Fruit fly (Drosophila melanogaster) whole organism, embryonic: Measurements from ENCODE around the gene Mst98Cb.

Experiments used
- CG10959 ChIP-seq: fragments of 200-800 bp; sonication (Bioruptor generic); IDR thresholded peaks from 2 replicates; pipeline ENCODE4 v1.3.6; 2022; ENCODE audit warnings: missing biosample characterization, missing genetic modification characterization
- CG10979 ChIP-seq: fragments of 200-800 bp; sonication (Bioruptor generic); optimal IDR thresholded peaks from 2 replicates; lab custom pipeline; 2018; ENCODE audit warnings: missing biosample characterization, mild to moderate bottlenecking, missing genetic modification characterization, moderate library complexity
- CG11456 ChIP-seq: fragments of 200-800 bp; sonication (Bioruptor generic); IDR thresholded peaks from 3 replicates; pipeline ENCODE4 v1.3.6; 2022; ENCODE audit warnings: missing biosample characterization, missing genetic modification characterization
- CG1233 ChIP-seq: fragments of 200-800 bp; sonication (Bioruptor generic); optimal IDR thresholded peaks from 4 replicates; lab custom pipeline; 2018; ENCODE audit warnings: missing biosample characterization, mild to moderate bottlenecking, missing genetic modification characterization
- CG13424 ChIP-seq: fragments of 200-800 bp; sonication (Bioruptor generic); optimal IDR thresholded peaks from 2 replicates; lab custom pipeline; 2019; ENCODE audit warnings: missing biosample characterization, mild to moderate bottlenecking, missing genetic modification characterization, moderate library complexity
- CG15601 ChIP-seq: fragments of 200-800 bp; sonication (Bioruptor generic); optimal IDR thresholded peaks from 3 replicates; lab custom pipeline; 2019; ENCODE audit warnings: missing biosample characterization, mild to moderate bottlenecking, missing genetic modification characterization, moderate library complexity
- CG16813 ChIP-seq: fragments of 200-800 bp; sonication (Bioruptor generic); IDR thresholded peaks from 3 replicates; pipeline ENCODE4 v1.3.6; 2022; ENCODE audit warnings: missing biosample characterization, missing genetic modification characterization; ENCODE audit not compliant: partially characterized antibody
- CG17361 ChIP-seq: fragments of 200-800 bp; sonication (Bioruptor generic); IDR thresholded peaks from 3 replicates; pipeline ENCODE4 v1.3.6; 2022; ENCODE audit warnings: missing biosample characterization, missing genetic modification characterization
- CG17385 ChIP-seq: fragments of 200-800 bp; sonication (Bioruptor generic); optimal IDR thresholded peaks from 3 replicates; lab custom pipeline; 2018; ENCODE audit warnings: missing biosample characterization, mild to moderate bottlenecking, missing genetic modification characterization
- CG17829 ChIP-seq: fragments of 200-800 bp; optimal IDR thresholded peaks from 2 replicates; lab custom pipeline; 2019; ENCODE audit warnings: missing biosample characterization, mild to moderate bottlenecking, missing genetic modification characterization, moderate library complexity
- CG18262 ChIP-seq: fragments of 200-800 bp; optimal IDR thresholded peaks from 3 replicates; lab custom pipeline; 2019; ENCODE audit warnings: missing biosample characterization, mild to moderate bottlenecking, missing genetic modification characterization, moderate library complexity
- CG18599 ChIP-seq: fragments of 200-800 bp; sonication (Bioruptor generic); optimal IDR thresholded peaks from 3 replicates; lab custom pipeline; 2017; ENCODE audit warnings: missing biosample characterization, missing genetic modification characterization, mild to moderate bottlenecking, moderate library complexity, missing genetic modification reagents
- CG2120 ChIP-seq: fragments of 200-800 bp; sonication (Bioruptor generic); optimal IDR thresholded peaks from 3 replicates; lab custom pipeline; 2016; ENCODE audit warnings: missing biosample characterization, missing genetic modification characterization
- CG30431 ChIP-seq: fragments of 200-800 bp; sonication (Bioruptor generic); optimal IDR thresholded peaks from 2 replicates; lab custom pipeline; 2017; ENCODE audit warnings: missing biosample characterization, missing genetic modification characterization
- CG31365 ChIP-seq: fragments of 200-800 bp; sonication (Bioruptor generic); optimal IDR thresholded peaks from 2 replicates; lab custom pipeline; 2018; ENCODE audit warnings: missing biosample characterization, mild to moderate bottlenecking, missing genetic modification characterization
- CG32532 ChIP-seq: fragments of 200-800 bp; sonication (Bioruptor generic); IDR thresholded peaks from 2 replicates; pipeline ENCODE4 v1.3.6; 2022; ENCODE audit warnings: missing biosample characterization, missing genetic modification characterization
- CG32772 ChIP-seq: fragments of 200-800 bp; sonication (Bioruptor generic); IDR thresholded peaks from 2 replicates; pipeline ENCODE4 v1.3.6; 2022; ENCODE audit warnings: missing biosample characterization, missing genetic modification characterization
- CG3407 ChIP-seq: fragments of 200-800 bp; sonication (Bioruptor generic); optimal IDR thresholded peaks from 2 replicates; lab custom pipeline; 2018; ENCODE audit warnings: missing biosample characterization, mild to moderate bottlenecking, missing genetic modification characterization
- CG34376 ChIP-seq: fragments of 200-800 bp; sonication (Bioruptor generic); optimal IDR thresholded peaks from 2 replicates; lab custom pipeline; 2018; ENCODE audit warnings: missing biosample characterization, mild to moderate bottlenecking, missing genetic modification characterization
- CG4854 ChIP-seq: fragments of 200-800 bp; sonication (Bioruptor generic); optimal IDR thresholded peaks from 2 replicates; lab custom pipeline; 2016; ENCODE audit warnings: missing biosample characterization, missing genetic modification characterization, inconsistent platforms
- CG5245 ChIP-seq: fragments of 200-800 bp; sonication (Bioruptor generic); optimal IDR thresholded peaks from 3 replicates; lab custom pipeline; 2016; ENCODE audit warnings: missing biosample characterization, missing genetic modification characterization
- CG6791 ChIP-seq: fragments of 200-800 bp; sonication (Bioruptor generic); IDR thresholded peaks from 3 replicates; pipeline ENCODE4 v1.3.6; 2022; ENCODE audit warnings: missing biosample characterization, missing genetic modification characterization; ENCODE audit not compliant: partially characterized antibody
- CG7963 ChIP-seq: fragments of 200-800 bp; sonication (Bioruptor generic); IDR thresholded peaks from 3 replicates; pipeline ENCODE4 v1.3.6; 2022; ENCODE audit warnings: missing biosample characterization, missing genetic modification characterization; ENCODE audit not compliant: partially characterized antibody
- CG8359 ChIP-seq: fragments of 200-800 bp; sonication (Bioruptor generic); optimal IDR thresholded peaks from 2 replicates; lab custom pipeline; 2017; ENCODE audit warnings: missing biosample characterization, mild to moderate bottlenecking, missing genetic modification characterization, borderline replicate concordance
- CG9876 ChIP-seq: fragments of 200-800 bp; sonication (Bioruptor generic); optimal IDR thresholded peaks from 2 replicates; lab custom pipeline; 2016; ENCODE audit warnings: missing biosample characterization, missing genetic modification characterization
- Camta ChIP-seq: fragments of 200-800 bp; sonication (Bioruptor generic); optimal IDR thresholded peaks from 2 replicates; lab custom pipeline; 2016; ENCODE audit warnings: missing biosample characterization, missing genetic modification characterization
- Dip3 ChIP-seq: fragments of 200-800 bp; sonication (Bioruptor generic); optimal IDR thresholded peaks from 3 replicates; lab custom pipeline; 2016; ENCODE audit warnings: missing biosample characterization, missing genetic modification characterization
- GATAe ChIP-seq: fragments of 200-800 bp; sonication (Bioruptor generic); conservative IDR thresholded peaks from 2 replicates; pipeline ENCODE4 v1.3.6; 2022; ENCODE audit warnings: missing biosample characterization, missing genetic modification characterization
- H15 ChIP-seq: fragments of 200-800 bp; sonication (Bioruptor generic); IDR thresholded peaks from 3 replicates; pipeline ENCODE4 v1.3.6; 2022; ENCODE audit warnings: missing biosample characterization, missing genetic modification characterization
- Max ChIP-seq: fragments of 200-800 bp; sonication (Bioruptor generic); optimal IDR thresholded peaks from 2 replicates; lab custom pipeline; 2016; ENCODE audit warnings: missing biosample characterization, mild to moderate bottlenecking, missing genetic modification characterization
- Meics ChIP-seq: fragments of 200-800 bp; sonication (Bioruptor generic); optimal IDR thresholded peaks from 2 replicates; lab custom pipeline; 2017; ENCODE audit warnings: missing biosample characterization, mild to moderate bottlenecking, missing genetic modification characterization
- Side ChIP-seq: fragments of 200-800 bp; sonication (Bioruptor generic); optimal IDR thresholded peaks from 2 replicates; lab custom pipeline; 2016; ENCODE audit warnings: missing biosample characterization, missing genetic modification characterization
- Spps ChIP-seq: fragments of 200-800 bp; sonication (Bioruptor generic); optimal IDR thresholded peaks from 2 replicates; lab custom pipeline; 2018; ENCODE audit warnings: missing biosample characterization, mild to moderate bottlenecking, missing genetic modification characterization
- Ssrp ChIP-seq: fragments of 200-800 bp; sonication (Bioruptor generic); optimal IDR thresholded peaks from 2 replicates; lab custom pipeline; 2018; ENCODE audit warnings: missing biosample characterization, mild to moderate bottlenecking, missing genetic modification characterization, moderate library complexity
- Taf1 ChIP-seq: fragments of 200-800 bp; sonication (Bioruptor generic); IDR thresholded peaks from 2 replicates; pipeline ENCODE4 v1.3.6; 2022; ENCODE audit warnings: missing biosample characterization, missing genetic modification characterization
- amos ChIP-seq: fragments of 200-800 bp; sonication (Bioruptor generic); IDR thresholded peaks from 2 replicates; pipeline ENCODE4 v1.3.6; 2022; ENCODE audit warnings: missing biosample characterization, missing genetic modification characterization; ENCODE audit not compliant: partially characterized antibody
- bab2 ChIP-seq: fragments of 200-800 bp; sonication (Bioruptor generic); optimal IDR thresholded peaks from 2 replicates; lab custom pipeline; 2016; ENCODE audit warnings: missing biosample characterization, missing genetic modification characterization
- cas ChIP-seq: fragments of 200-800 bp; sonication (Bioruptor generic); IDR thresholded peaks from 2 replicates; pipeline ENCODE4 v1.3.6; 2022; ENCODE audit warnings: missing biosample characterization, missing genetic modification characterization
- chif ChIP-seq, 2 experiments: fragments of 200-800 bp; sonication (Bioruptor generic); optimal IDR thresholded peaks; 3 replicates each; lab custom pipeline; 2016; ENCODE audit warnings: missing biosample characterization in 2 of 2, missing genetic modification characterization in 2 of 2
- dmrt99B ChIP-seq: fragments of 200-800 bp; sonication (Bioruptor generic); optimal IDR thresholded peaks from 2 replicates; lab custom pipeline; 2018; ENCODE audit warnings: missing biosample characterization, mild to moderate bottlenecking, missing genetic modification characterization, moderate library complexity
- ham ChIP-seq: fragments of 200-800 bp; sonication (Bioruptor generic); IDR thresholded peaks from 2 replicates; pipeline ENCODE4 v1.3.6; 2022; ENCODE audit warnings: missing biosample characterization, missing genetic modification characterization
- lov ChIP-seq, 2 experiments: fragments of 200-800 bp in 1 of 2; fragments of >200 bp in 1 of 2; sonication (Bioruptor generic) in 1 of 2; IDR thresholded peaks in 1 of 2; optimal IDR thresholded peaks in 1 of 2; 2 replicates in 1 of 2; 3 replicates in 1 of 2; pipeline versions ENCODE4 v1.3.6 to Lab custom; 2017 to 2022; ENCODE audit warnings: missing biosample characterization in 1 of 2, missing genetic modification characterization in 1 of 2
- luna ChIP-seq: fragments of 200-800 bp; sonication (Bioruptor generic); optimal IDR thresholded peaks from 2 replicates; lab custom pipeline; 2016; ENCODE audit warnings: missing biosample characterization, missing genetic modification characterization
- nmo ChIP-seq: fragments of 200-800 bp; sonication (Bioruptor generic); optimal IDR thresholded peaks from 2 replicates; lab custom pipeline; 2018; ENCODE audit warnings: missing biosample characterization, mild to moderate bottlenecking, missing genetic modification characterization, moderate library complexity
- nom ChIP-seq: fragments of 200-800 bp; sonication (Bioruptor generic); optimal IDR thresholded peaks from 2 replicates; lab custom pipeline; 2017; ENCODE audit warnings: missing biosample characterization, missing genetic modification characterization, mild to moderate bottlenecking, moderate library complexity, missing genetic modification reagents
- run ChIP-seq: fragments of 200-800 bp; sonication (Bioruptor generic); optimal IDR thresholded peaks from 3 replicates; lab custom pipeline; 2018; ENCODE audit warnings: missing biosample characterization, mild to moderate bottlenecking, missing genetic modification characterization
- sim ChIP-seq: fragments of 200-800 bp; sonication (Bioruptor generic); IDR thresholded peaks from 2 replicates; pipeline ENCODE4 v1.3.6; 2022; ENCODE audit warnings: missing biosample characterization, missing genetic modification characterization
- sna ChIP-seq: fragments of 200-800 bp; sonication (Bioruptor generic); IDR thresholded peaks from 2 replicates; pipeline ENCODE4 v1.3.6; 2022; ENCODE audit warnings: missing biosample characterization, missing genetic modification characterization; ENCODE audit not compliant: partially characterized antibody

Gene Mst98Cb

dm6 chr3R:28326150-28326965 is 33.8 kb downstream of the Mst98Cb start (continued):
- TF ChIP-seq CG10959 (GFP tag; lab: Robert Waterston, UW) (no peak), GATAe (no peak), chif (GFP tag; optimal IDR thresholded peaks at IDR 0.05; lab: Kevin White, UChicago) (peak; percentile 99 to 100), CG9876 (GFP tag; lab: Kevin White, UChicago) (peak; percentile 99), Dip3 (GFP tag; lab: Kevin White, UChicago) (peak; percentile 99), CG3407 (GFP tag; lab: Kevin White, UChicago) (peak; percentile 98), amos (GFP tag; lab: Robert Waterston, UW) (no peak), CG13424 (peak; percentile 99), CG17829 (tag; lab: Kevin White, UChicago) (peak; percentile 99), sna (GFP tag; lab: Robert Waterston, UW) (no peak), bab2 (peak; percentile 100), run (tag; lab: Kevin White, UChicago) (peak; percentile 97), nom (peak; percentile 100), CG1233 (GFP tag; lab: Kevin White, UChicago) (peak; percentile 99), Meics (peak; percentile 99), CG18599 (GFP tag; lab: Kevin White, UChicago) (peak; percentile 100), cas (GFP tag; lab: Robert Waterston, UW) (no peak), CG17385 (peak; percentile 99), CG32532 (no peak), CG8359 (GFP tag; lab: Kevin White, UChicago) (peak; percentile 94), Camta (GFP tag; lab: Kevin White, UChicago) (peak; percentile 99), CG34376 (GFP tag; lab: Kevin White, UChicago) (peak; percentile 99), Spps (tag; lab: Kevin White, UChicago) (peak; percentile 98), CG4854 (peak; percentile 99), CG32772 (GFP tag; lab: Robert Waterston, UW) (no peak), sim (GFP tag; lab: Robert Waterston, UW) (no peak), dmrt99B (tag; lab: Kevin White, UChicago) (peak; percentile 99), CG6791 (GFP tag; lab: Robert Waterston, UW) (no peak), CG31365 (tag; lab: Kevin White, UChicago) (peak; percentile 93), ham (GFP tag; lab: Robert Waterston, UW) (no peak), CG11456 (GFP tag; lab: Robert Waterston, UW) (no peak), CG7963 (GFP tag; lab: Robert Waterston, UW) (no peak), CG10979 (tag; lab: Kevin White, UChicago) (peak; percentile 98), luna (GFP tag; lab: Kevin White, UChicago) (peak; percentile 99), CG17361 (no peak), CG5245 (GFP tag; lab: Kevin White, UChicago) (peak; percentile 99), H15 (GFP tag; lab: Robert Waterston, UW) (no peak), CG2120 (GFP tag; lab: Kevin White, UChicago) (peak; percentile 100), lov (optimal IDR thresholded peaks at IDR 0.05; lab: Kevin White, UChicago) (no peak), lov (GFP tag; IDR thresholded peaks at IDR 0.05; lab: Robert Waterston, UW) (no peak), Side (GFP tag; lab: Kevin White, UChicago) (peak; percentile 100), CG18262 (peak; percentile 99), CG16813 (no peak), Taf1 (GFP tag; lab: Robert Waterston, UW) (no peak), Max (GFP tag; lab: Kevin White, UChicago) (peak; percentile 99), CG15601 (peak; percentile 98), Ssrp (peak; percentile 99), CG30431 (GFP tag; lab: Kevin White, UChicago) (peak; percentile 99), nmo (peak; percentile 99)
